In genomic region chr3L:9072062-9072730, dm6 we compare ENCODE assay signal across 2 fruit fly cellular contexts.
TF ChIP-seq lines count a peak whose summit lies in the region.

No protein-coding gene starts in this region.

TF ChIP-seq in whole organism, adult, 20 proteins besides CTCF, POLR2A, EP300 and RAD21 (continued from another document):
- TF ChIP-seq Clk (GFP tag; optimal IDR thresholded peaks at IDR 0.05; lab: Kevin White, UChicago) (no peak), CG14711 (tag; optimal IDR thresholded peaks at IDR 0.05; lab: Kevin White, UChicago) (no peak)

TF ChIP-seq in whole organism, embryonic, 481 proteins besides CTCF, POLR2A, EP300 and RAD21 (continued from another document):
- TF ChIP-seq sd (tag; optimal IDR thresholded peaks at IDR 0.05; lab: Kevin White, UChicago): peak; percentile 12
- peak; percentile 92 for TF ChIP-seq cg (GFP tag; optimal IDR thresholded peaks at IDR 0.05; lab: Kevin White, UChicago)
- TF ChIP-seq ems (GFP tag; optimal IDR thresholded peaks at IDR 0.05; lab: Kevin White, UChicago): no peak
- peak; percentile 71 for TF ChIP-seq wek (GFP tag; optimal IDR thresholded peaks at IDR 0.05; lab: Kevin White, UChicago)
- TF ChIP-seq CG17385 (GFP tag; optimal IDR thresholded peaks at IDR 0.05; lab: Kevin White, UChicago): no peak
- no peak for TF ChIP-seq Poxn (GFP tag; IDR thresholded peaks at IDR 0.05; lab: Robert Waterston, UW)
- no peak for TF ChIP-seq CG42726 (GFP tag; IDR thresholded peaks at IDR 0.05; lab: Robert Waterston, UW; ENCODE audit: partially characterized antibody)
- TF ChIP-seq CG17361 (GFP tag; IDR thresholded peaks at IDR 0.05; lab: Robert Waterston, UW): no peak
- TF ChIP-seq sug (tag; optimal IDR thresholded peaks at IDR 0.05; lab: Kevin White, UChicago): peak; percentile 4
- TF ChIP-seq HLH3B (GFP tag; IDR thresholded peaks at IDR 0.05; lab: Robert Waterston, UW): no peak
- TF ChIP-seq crol (GFP tag; IDR thresholded peaks at IDR 0.05; lab: Robert Waterston, UW): no peak
- no peak for TF ChIP-seq row (GFP tag; IDR thresholded peaks at IDR 0.05; lab: Robert Waterston, UW)
- TF ChIP-seq CG6813 (GFP tag; optimal IDR thresholded peaks at IDR 0.05; lab: Kevin White, UChicago): no peak
- TF ChIP-seq CG10543 (GFP tag; optimal IDR thresholded peaks at IDR 0.05; lab: Kevin White, UChicago): no peak
- TF ChIP-seq Usf (GFP tag; optimal IDR thresholded peaks at IDR 0.05; lab: Kevin White, UChicago): no peak
- no peak for TF ChIP-seq Fer2 (tag; optimal IDR thresholded peaks at IDR 0.05; lab: Kevin White, UChicago)
- no peak for TF ChIP-seq CG30020 (tag; optimal IDR thresholded peaks at IDR 0.05; lab: Kevin White, UChicago)
- TF ChIP-seq Ravus (GFP tag; IDR thresholded peaks at IDR 0.05; lab: Robert Waterston, UW): no peak
- peak; percentile 85; the same call in 1 of the 4 replicates for TF ChIP-seq chinmo (GFP tag; IDR thresholded peaks at IDR 0.05; lab: Robert Waterston, UW; ENCODE audit: partially characterized antibody)
- TF ChIP-seq hkb (optimal IDR thresholded peaks at IDR 0.05; lab: Kevin White, UChicago): no peak
- TF ChIP-seq hkb (GFP tag; IDR thresholded peaks at IDR 0.05; lab: Robert Waterston, UW): no peak
- TF ChIP-seq CG10274 (GFP tag; optimal IDR thresholded peaks at IDR 0.05; lab: Kevin White, UChicago): no peak
- TF ChIP-seq Atf-2 (GFP tag; optimal IDR thresholded peaks at IDR 0.05; lab: Kevin White, UChicago): no peak
- no peak for TF ChIP-seq Hmx (GFP tag; optimal IDR thresholded peaks at IDR 0.05; lab: Kevin White, UChicago)
- no peak for TF ChIP-seq CG12942 (GFP tag; optimal IDR thresholded peaks at IDR 0.05; lab: Kevin White, UChicago)
- no peak for TF ChIP-seq abd-A (tag; optimal IDR thresholded peaks at IDR 0.05; lab: Kevin White, UChicago)
- no peak for TF ChIP-seq CG7556 (GFP tag; optimal IDR thresholded peaks at IDR 0.05; lab: Kevin White, UChicago)
- no peak for TF ChIP-seq Max (GFP tag; optimal IDR thresholded peaks at IDR 0.05; lab: Kevin White, UChicago)
- TF ChIP-seq lab (GFP tag; optimal IDR thresholded peaks at IDR 0.05; lab: Kevin White, UChicago): no peak
- TF ChIP-seq CG4730 (GFP tag; IDR thresholded peaks at IDR 0.05; lab: Robert Waterston, UW): no peak
- TF ChIP-seq CG11456 (GFP tag; IDR thresholded peaks at IDR 0.05; lab: Robert Waterston, UW): no peak
- TF ChIP-seq dm (GFP tag; optimal IDR thresholded peaks at IDR 0.05; lab: Kevin White, UChicago): no peak
- no peak for TF ChIP-seq prd (optimal IDR thresholded peaks at IDR 0.05; lab: Kevin White, UChicago)
- no peak for TF ChIP-seq prd (GFP tag; IDR thresholded peaks at IDR 0.05; lab: Robert Waterston, UW)
- TF ChIP-seq NfI (GFP tag; optimal IDR thresholded peaks at IDR 0.05; lab: Kevin White, UChicago): no peak
- peak; percentile 71 for TF ChIP-seq D (optimal IDR thresholded peaks at IDR 0.05; lab: Kevin White, UChicago)
- TF ChIP-seq D (GFP tag; optimal IDR thresholded peaks at IDR 0.05; lab: Kevin White, UChicago): no peak
- TF ChIP-seq CG13296 (GFP tag; optimal IDR thresholded peaks at IDR 0.05; lab: Kevin White, UChicago): no peak
- TF ChIP-seq zen (tag; optimal IDR thresholded peaks at IDR 0.05; lab: Kevin White, UChicago): no peak
- TF ChIP-seq h (optimal IDR thresholded peaks at IDR 0.05; lab: Kevin White, UChicago): no peak
- no peak for TF ChIP-seq yki (optimal IDR thresholded peaks at IDR 0.05; lab: Kevin White, UChicago)
- TF ChIP-seq salm (tag; optimal IDR thresholded peaks at IDR 0.05; lab: Kevin White, UChicago): no peak
- no peak for TF ChIP-seq HmgZ (tag; optimal IDR thresholded peaks at IDR 0.05; lab: Kevin White, UChicago)
- TF ChIP-seq CG34224 (GFP tag; IDR thresholded peaks at IDR 0.05; lab: Robert Waterston, UW; ENCODE audit: partially characterized antibody): 0 out of 3 replicates have a peak, but pooled peaks have one; percentile 11
- no peak for TF ChIP-seq CG12391 (tag; optimal IDR thresholded peaks at IDR 0.05; lab: Kevin White, UChicago)
- no peak for TF ChIP-seq Pdp1 (GFP tag; optimal IDR thresholded peaks at IDR 0.05; lab: Kevin White, UChicago)
- TF ChIP-seq Med (GFP tag; lab: Kevin White, UChicago): peak; percentile 47
- TF ChIP-seq CG4360 (GFP tag; IDR thresholded peaks at IDR 0.05; lab: Robert Waterston, UW): 0 out of 2 replicates have a peak, but pooled peaks have one; percentile 31
- no peak for TF ChIP-seq repo (GFP tag; optimal IDR thresholded peaks at IDR 0.05; lab: Kevin White, UChicago)
- TF ChIP-seq gfzf (GFP tag; optimal IDR thresholded peaks at IDR 0.05; lab: Kevin White, UChicago): no peak
- TF ChIP-seq CG16815 (GFP tag; optimal IDR thresholded peaks at IDR 0.05; lab: Kevin White, UChicago): no peak
- TF ChIP-seq ase (GFP tag; IDR thresholded peaks at IDR 0.05; lab: Robert Waterston, UW): no peak
- no peak for TF ChIP-seq CG8290 (GFP tag; optimal IDR thresholded peaks at IDR 0.05; lab: Kevin White, UChicago)
- TF ChIP-seq CG8290 (tag; optimal IDR thresholded peaks at IDR 0.05; lab: Kevin White, UChicago): peak in 1 of 2 experiments; percentile 2
- TF ChIP-seq MESR4 (GFP tag; optimal IDR thresholded peaks at IDR 0.05; lab: Kevin White, UChicago): peak; percentile 88
- TF ChIP-seq dimm (GFP tag; IDR thresholded peaks at IDR 0.05; lab: Robert Waterston, UW): no peak
- TF ChIP-seq CG5180 (GFP tag; optimal IDR thresholded peaks at IDR 0.05; lab: Kevin White, UChicago): no peak
- TF ChIP-seq CG4424 (GFP tag; optimal IDR thresholded peaks at IDR 0.05; lab: Kevin White, UChicago): no peak
- TF ChIP-seq exex (tag; optimal IDR thresholded peaks at IDR 0.05; lab: Kevin White, UChicago): peak; percentile 35
- TF ChIP-seq Atf3 (GFP tag; optimal IDR thresholded peaks at IDR 0.05; lab: Kevin White, UChicago): no peak
- TF ChIP-seq trem (tag; optimal IDR thresholded peaks at IDR 0.05; lab: Kevin White, UChicago): no peak
- TF ChIP-seq CG32767 (GFP tag; IDR thresholded peaks at IDR 0.05; lab: Robert Waterston, UW): no peak
- no peak for TF ChIP-seq ash1 (GFP tag; optimal IDR thresholded peaks at IDR 0.05; lab: Kevin White, UChicago)
- TF ChIP-seq Blimp-1 (GFP tag; optimal IDR thresholded peaks at IDR 0.05; lab: Kevin White, UChicago): peak; percentile 20
- no peak for TF ChIP-seq Bdp1 (GFP tag; optimal IDR thresholded peaks at IDR 0.05; lab: Kevin White, UChicago)
- TF ChIP-seq Chrac-16 (GFP tag; optimal IDR thresholded peaks at IDR 0.05; lab: Kevin White, UChicago): no peak
- TF ChIP-seq YL-1 (GFP tag; optimal IDR thresholded peaks at IDR 0.05; lab: Kevin White, UChicago): peak; percentile 60
- TF ChIP-seq ssp (GFP tag; IDR thresholded peaks at IDR 0.05; lab: Robert Waterston, UW): no peak
- 0 out of 4 replicates have a peak, but pooled peaks have one; percentile 17 for TF ChIP-seq Dll (GFP tag; IDR thresholded peaks at IDR 0.05; lab: Robert Waterston, UW; ENCODE audit: partially characterized antibody)
- no peak for TF ChIP-seq Taf1 (GFP tag; IDR thresholded peaks at IDR 0.05; lab: Robert Waterston, UW)
- TF ChIP-seq gem (tag; optimal IDR thresholded peaks at IDR 0.05; lab: Kevin White, UChicago): no peak
- no peak for TF ChIP-seq sqz (GFP tag; optimal IDR thresholded peaks at IDR 0.05; lab: Kevin White, UChicago)
